Worm (Caenorhabditis elegans) whole organism, young adult: Measurements from ENCODE around the gene cyp-33A1.

Source experiments
- B0019.2 ChIP-seq: fragments of 200-800 bp; sonication (Bioruptor generic); conservative IDR thresholded peaks from 2 replicates; pipeline ENCODE4 v1.3.6; 2022; ENCODE audit warnings: missing genetic modification reagents, missing genetic modification characterization, missing compliant biosample characterization
- F10E7.11 ChIP-seq: sonication (generic microtip); optimal IDR thresholded peaks from 2 replicates; lab custom pipeline; 2017; ENCODE audit warnings: mild to moderate bottlenecking, missing genetic modification characterization, moderate library complexity, missing compliant biosample characterization
- F23B12.7 ChIP-seq: sonication (generic microtip); optimal IDR thresholded peaks from 2 replicates; lab custom pipeline; 2017; ENCODE audit warnings: missing genetic modification characterization, mild to moderate bottlenecking, missing compliant biosample characterization, antibody characterized with exemption, moderate library complexity; ENCODE audit not compliant: insufficient read depth
- F49E8.2 ChIP-seq: sonication (generic microtip); optimal IDR thresholded peaks from 3 replicates; lab custom pipeline; 2017; ENCODE audit warnings: missing genetic modification characterization, mild to moderate bottlenecking, missing compliant biosample characterization, antibody characterized with exemption, moderate library complexity; ENCODE audit not compliant: insufficient read depth
- F52B5.7 ChIP-seq: sonication (generic microtip); optimal IDR thresholded peaks from 2 replicates; lab custom pipeline; 2016; ENCODE audit warnings: mild to moderate bottlenecking, missing genetic modification characterization, missing compliant biosample characterization
- F55B11.4 ChIP-seq: sonication (generic microtip); optimal IDR thresholded peaks from 2 replicates; lab custom pipeline; 2016; ENCODE audit warnings: missing compliant biosample characterization, missing genetic modification characterization, borderline replicate concordance; ENCODE audit not compliant: insufficient read depth
- K12H6.12 ChIP-seq: fragments of 200-800 bp; sonication (Bioruptor generic); optimal IDR thresholded peaks from 2 replicates; lab custom pipeline; 2018; ENCODE audit warnings: mild to moderate bottlenecking, missing genetic modification characterization, missing compliant biosample characterization
- T26A5.8 ChIP-seq: sonication (generic microtip); optimal IDR thresholded peaks from 2 replicates; lab custom pipeline; 2016; ENCODE audit warnings: missing genetic modification characterization, missing compliant biosample characterization
- Y53F4B.3 ChIP-seq: fragments of 200-800 bp; sonication (Bioruptor generic); IDR thresholded peaks from 2 replicates; pipeline ENCODE4 v1.3.6; 2022; ENCODE audit warnings: missing genetic modification reagents, missing genetic modification characterization, missing compliant biosample characterization
- Y79H2A.3 ChIP-seq: fragments of 200-800 bp; sonication (Bioruptor generic); conservative IDR thresholded peaks from 2 replicates; pipeline ENCODE4 v1.3.6; 2022; ENCODE audit warnings: missing genetic modification reagents, missing genetic modification characterization, missing compliant biosample characterization
- Y95B8A.8 ChIP-seq: fragments of 200-800 bp; sonication (Bioruptor generic); IDR thresholded peaks from 2 replicates; pipeline ENCODE4 v1.3.6; 2022; ENCODE audit warnings: missing genetic modification reagents, missing genetic modification characterization, missing compliant biosample characterization
- athp-1 ChIP-seq: sonication (generic microtip); optimal IDR thresholded peaks from 2 replicates; lab custom pipeline; 2017; ENCODE audit warnings: mild to moderate bottlenecking, missing genetic modification characterization, missing compliant biosample characterization
- attf-5 ChIP-seq: fragments of 200-800 bp; sonication (Bioruptor generic); optimal IDR thresholded peaks from 2 replicates; lab custom pipeline; 2018; ENCODE audit warnings: mild to moderate bottlenecking, missing genetic modification characterization, missing compliant biosample characterization
- bed-2 ChIP-seq: fragments of 200-800 bp; sonication (Bioruptor generic); IDR thresholded peaks from 2 replicates; pipeline ENCODE4 v1.3.6; 2022; ENCODE audit warnings: missing genetic modification reagents, missing genetic modification characterization, missing compliant biosample characterization
- cebp-1 ChIP-seq, 2 experiments: fragments of 200-800 bp in 1 of 2; sonication (Bioruptor generic) in 1 of 2; sonication (generic microtip) in 1 of 2; IDR thresholded peaks in 1 of 2; optimal IDR thresholded peaks in 1 of 2; 2 replicates each; pipeline versions ENCODE4 v1.3.6 to Lab custom; 2017 to 2022; ENCODE audit warnings: missing compliant biosample characterization in 2 of 2, missing genetic modification characterization in 2 of 2, mild to moderate bottlenecking in 1 of 2, missing genetic modification reagents in 1 of 2, moderate library complexity in 1 of 2
- ekl-4 ChIP-seq: fragments of 200-800 bp; sonication (Bioruptor generic); IDR thresholded peaks from 2 replicates; pipeline ENCODE4 v1.3.6; 2022; ENCODE audit warnings: missing genetic modification reagents, missing genetic modification characterization, missing compliant biosample characterization
- ets-4 ChIP-seq: fragments of 200-800 bp; sonication (Bioruptor generic); optimal IDR thresholded peaks from 2 replicates; lab custom pipeline; 2018; ENCODE audit warnings: mild to moderate bottlenecking, missing genetic modification characterization, missing compliant biosample characterization
- gei-17 ChIP-seq: fragments of 200-800 bp; sonication (Bioruptor generic); optimal IDR thresholded peaks from 2 replicates; lab custom pipeline; 2018; ENCODE audit warnings: mild to moderate bottlenecking, missing genetic modification characterization, missing compliant biosample characterization
- hmg-1.2 ChIP-seq: fragments of 200-800 bp; sonication (Bioruptor generic); IDR thresholded peaks from 2 replicates; pipeline ENCODE4 v1.3.6; 2022; ENCODE audit warnings: missing genetic modification reagents, missing genetic modification characterization, missing compliant biosample characterization
- lag-1 ChIP-seq: fragments of 200-800 bp; sonication (Bioruptor generic); IDR thresholded peaks from 2 replicates; pipeline ENCODE4 v1.3.6; 2022; ENCODE audit warnings: missing genetic modification reagents, missing genetic modification characterization, missing compliant biosample characterization
- let-607 ChIP-seq, 2 experiments: fragments of 200-800 bp in 1 of 2; sonication (Bioruptor generic) in 1 of 2; sonication (generic microtip) in 1 of 2; optimal IDR thresholded peaks; 2 replicates each; lab custom pipeline; 2016 to 2018; ENCODE audit warnings: mild to moderate bottlenecking in 2 of 2, missing compliant biosample characterization in 2 of 2, missing genetic modification characterization in 2 of 2, moderate library complexity in 2 of 2, missing genotype in 1 of 2
- lin-26 ChIP-seq: fragments of 200-800 bp; sonication (Bioruptor generic); IDR thresholded peaks from 2 replicates; pipeline ENCODE4 v1.3.6; 2022; ENCODE audit warnings: missing genetic modification reagents, missing genetic modification characterization, missing compliant biosample characterization
- lin-35 ChIP-seq, 3 experiments: fragments of 150-350 bp in 2 of 3; sonication (generic microtip) in 1 of 3; optimal IDR thresholded peaks; 2 replicates each; lab custom pipeline; 2014 to 2018; ENCODE audit warnings: missing biosample characterization in 3 of 3, missing genetic modification characterization in 3 of 3, missing genetic modification reagents in 3 of 3
- lin-40 ChIP-seq: sonication (generic microtip); optimal IDR thresholded peaks from 2 replicates; lab custom pipeline; 2016; ENCODE audit warnings: missing genetic modification characterization, mild to moderate bottlenecking, missing compliant biosample characterization, missing genotype, missing genetic modification reagents
- madf-10 ChIP-seq: sonication (generic microtip); optimal IDR thresholded peaks from 2 replicates; lab custom pipeline; 2016; ENCODE audit warnings: mild to moderate bottlenecking, missing genetic modification characterization, missing compliant biosample characterization
- madf-6 ChIP-seq: fragments of 200-800 bp; sonication (Bioruptor generic); IDR thresholded peaks from 2 replicates; pipeline ENCODE4 v1.3.6; 2022; ENCODE audit warnings: missing genetic modification reagents, missing genetic modification characterization, missing compliant biosample characterization
- madf-8 ChIP-seq: fragments of 200-800 bp; sonication (Bioruptor generic); conservative IDR thresholded peaks from 2 replicates; pipeline ENCODE4 v1.3.6; 2022; ENCODE audit warnings: missing genetic modification reagents, missing genetic modification characterization, missing compliant biosample characterization
- mcd-1 ChIP-seq: fragments of 200-800 bp; sonication (Bioruptor generic); IDR thresholded peaks from 2 replicates; pipeline ENCODE4 v1.3.6; 2022; ENCODE audit warnings: missing genetic modification reagents, missing genetic modification characterization, missing compliant biosample characterization
- mel-28 ChIP-seq: sonication (generic microtip); optimal IDR thresholded peaks from 2 replicates; lab custom pipeline; 2016; ENCODE audit warnings: borderline replicate concordance, mild to moderate bottlenecking, missing genetic modification characterization, missing compliant biosample characterization
- mes-4 ChIP-seq: sonication (generic microtip); optimal IDR thresholded peaks from 2 replicates; lab custom pipeline; 2016; ENCODE audit warnings: missing genotype, missing genetic modification characterization, missing compliant biosample characterization
- nhr-90 ChIP-seq: sonication (generic microtip); optimal IDR thresholded peaks from 2 replicates; lab custom pipeline; 2016; ENCODE audit warnings: missing genotype, mild to moderate bottlenecking, missing genetic modification characterization, missing compliant biosample characterization
- pbrm-1 ChIP-seq: fragments of 200-800 bp; sonication (Bioruptor generic); IDR thresholded peaks from 2 replicates; pipeline ENCODE4 v1.3.6; 2022; ENCODE audit warnings: missing genetic modification reagents, missing genetic modification characterization, missing compliant biosample characterization
- snpc-1.3 ChIP-seq: sonication (generic microtip); optimal IDR thresholded peaks from 2 replicates; lab custom pipeline; 2017; ENCODE audit warnings: missing genetic modification characterization, mild to moderate bottlenecking, missing compliant biosample characterization, antibody characterized with exemption, moderate library complexity, missing genotype, missing genetic modification reagents; ENCODE audit not compliant: insufficient read depth
- unc-62 ChIP-seq: fragments of 150-350 bp; optimal IDR thresholded peaks from 2 replicates; lab custom pipeline; 2014; ENCODE audit warnings: missing biosample characterization, missing genetic modification reagents, missing genetic modification characterization
- xnd-1 ChIP-seq: sonication (generic microtip); optimal IDR thresholded peaks from 2 replicates; lab custom pipeline; 2016; ENCODE audit warnings: missing genotype, missing genetic modification reagents, missing genetic modification characterization, missing compliant biosample characterization
- ztf-28 ChIP-seq: fragments of 200-800 bp; sonication (Bioruptor generic); IDR thresholded peaks from 2 replicates; pipeline ENCODE4 v1.3.6; 2022; ENCODE audit warnings: missing genetic modification reagents, missing genetic modification characterization, missing compliant biosample characterization

Gene cyp-33A1

ce11 chrV:7728003-7728678, 46.9 kb upstream of the cyp-33A1 start (continued):
- TF ChIP-seq T26A5.8 (tag; lab: Kevin White, UChicago) (no peak), F10E7.11 (tag; lab: Kevin White, UChicago) (no peak), snpc-1.3 (tag; lab: Kevin White, UChicago) (no peak), lin-26 (GFP tag; lab: Robert Waterston, UW) (no peak), cebp-1 (GFP tag; IDR thresholded peaks at IDR 0.05; lab: Robert Waterston, UW) (no peak), cebp-1 (tag; optimal IDR thresholded peaks at IDR 0.05; lab: Kevin White, UChicago) (peak; percentile 80), ekl-4 (GFP tag; lab: Robert Waterston, UW) (no peak), F23B12.7 (no peak), lin-35 (GFP tag; optimal IDR thresholded peaks at IDR 0.05; lab: Kevin White, UChicago) (peak in 1 of 3 experiments; percentile 77), pbrm-1 (GFP tag; lab: Robert Waterston, UW) (0 out of 2 replicates have a peak, but pooled peaks have one; percentile 25), F55B11.4 (tag; lab: Kevin White, UChicago) (no peak), Y53F4B.3 (GFP tag; lab: Robert Waterston, UW) (no peak), let-607 (tag; optimal IDR thresholded peaks at IDR 0.05; lab: Kevin White, UChicago) (peak; percentile 2 to 23), athp-1 (tag; lab: Kevin White, UChicago) (peak; percentile 22), hmg-1.2 (GFP tag; lab: Robert Waterston, UW) (peak; percentile 84), K12H6.12 (peak; percentile 94), lin-40 (peak; percentile 83), B0019.2 (GFP tag; lab: Robert Waterston, UW) (no peak), madf-6 (GFP tag; lab: Robert Waterston, UW) (no peak), F52B5.7 (tag; lab: Kevin White, UChicago) (no peak), Y95B8A.8 (GFP tag; lab: Robert Waterston, UW) (no peak), ets-4 (no peak), lag-1 (GFP tag; lab: Robert Waterston, UW) (no peak), mes-4 (tag; lab: Kevin White, UChicago) (no peak), xnd-1 (tag; lab: Kevin White, UChicago) (no peak), madf-8 (GFP tag; lab: Robert Waterston, UW) (no peak), bed-2 (GFP tag; lab: Robert Waterston, UW) (no peak), nhr-90 (no peak), unc-62 (no peak), mcd-1 (peak; percentile 67), gei-17 (GFP tag; lab: Kevin White, UChicago) (no peak)
- TF ChIP-seq, all 124 proteins: peak for 24

ce11 chrV:7726927-7727326, 45.7 kb upstream of the cyp-33A1 start:
- TF ChIP-seq Y79H2A.3 (GFP tag; lab: Robert Waterston, UW) = no peak
- no peak for TF ChIP-seq ztf-28 (GFP tag; lab: Robert Waterston, UW)
- TF ChIP-seq F49E8.2 = no peak
- TF ChIP-seq lag-1 (GFP tag; lab: Robert Waterston, UW) = no peak
- TF ChIP-seq mel-28 (tag; lab: Kevin White, UChicago) = no peak
- no peak for TF ChIP-seq madf-10 (tag; lab: Kevin White, UChicago)
- no peak for TF ChIP-seq attf-5 (GFP tag; lab: Kevin White, UChicago)
- TF ChIP-seq let-607 (tag; optimal IDR thresholded peaks at IDR 0.05; lab: Kevin White, UChicago) = no peak
